Fruit fly (Drosophila melanogaster) whole organism, embryonic: ENCODE data around the gene uncNacbeta.
A peak's percentile ranks its signal among the peaks of the same experiment; 100 is the strongest.

Experiments
- CG10147 ChIP-seq: fragments of 200-800 bp; sonication (Bioruptor generic); optimal IDR thresholded peaks from 2 replicates; lab custom pipeline; 2019; ENCODE audit warnings: missing biosample characterization, mild to moderate bottlenecking, missing genetic modification characterization, moderate library complexity
- CG10979 ChIP-seq: fragments of 200-800 bp; sonication (Bioruptor generic); optimal IDR thresholded peaks from 2 replicates; lab custom pipeline; 2018; ENCODE audit warnings: missing biosample characterization, mild to moderate bottlenecking, missing genetic modification characterization, moderate library complexity
- CG11504 ChIP-seq: fragments of 200-800 bp; sonication (Bioruptor generic); optimal IDR thresholded peaks from 3 replicates; lab custom pipeline; 2019; ENCODE audit warnings: missing biosample characterization, mild to moderate bottlenecking, missing genetic modification characterization, moderate library complexity
- CG13624 ChIP-seq: fragments of 200-800 bp; sonication (Bioruptor generic); optimal IDR thresholded peaks from 2 replicates; lab custom pipeline; 2016; ENCODE audit warnings: missing biosample characterization, missing genetic modification characterization
- CG13894 ChIP-seq: fragments of 200-800 bp; sonication (Bioruptor generic); optimal IDR thresholded peaks from 3 replicates; lab custom pipeline; 2018; ENCODE audit warnings: missing biosample characterization, mild to moderate bottlenecking, missing genetic modification characterization, moderate library complexity
- CG17361 ChIP-seq: fragments of 200-800 bp; sonication (Bioruptor generic); IDR thresholded peaks from 3 replicates; pipeline ENCODE4 v1.3.6; 2022; ENCODE audit warnings: missing biosample characterization, missing genetic modification characterization
- CG18262 ChIP-seq: fragments of 200-800 bp; optimal IDR thresholded peaks from 3 replicates; lab custom pipeline; 2019; ENCODE audit warnings: missing biosample characterization, mild to moderate bottlenecking, missing genetic modification characterization, moderate library complexity
- CG18599 ChIP-seq: fragments of 200-800 bp; sonication (Bioruptor generic); optimal IDR thresholded peaks from 3 replicates; lab custom pipeline; 2017; ENCODE audit warnings: missing biosample characterization, missing genetic modification characterization, mild to moderate bottlenecking, moderate library complexity, missing genetic modification reagents
- CG2120 ChIP-seq: fragments of 200-800 bp; sonication (Bioruptor generic); optimal IDR thresholded peaks from 3 replicates; lab custom pipeline; 2016; ENCODE audit warnings: missing biosample characterization, missing genetic modification characterization
- CG2199 ChIP-seq: fragments of 200-800 bp; sonication (Bioruptor generic); IDR thresholded peaks from 3 replicates; pipeline ENCODE4 v1.3.6; 2022; ENCODE audit warnings: missing biosample characterization, missing genetic modification characterization
- CG2678 ChIP-seq: fragments of 200-800 bp; sonication (Bioruptor generic); optimal IDR thresholded peaks from 3 replicates; lab custom pipeline; 2019; ENCODE audit warnings: missing biosample characterization, mild to moderate bottlenecking, missing genetic modification characterization, moderate library complexity
- CG30403 ChIP-seq: fragments of 200-800 bp; sonication (Bioruptor generic); optimal IDR thresholded peaks from 3 replicates; lab custom pipeline; 2016; ENCODE audit warnings: missing biosample characterization, missing genetic modification characterization
- CG3163 ChIP-seq: fragments of 200-800 bp; sonication (Bioruptor generic); optimal IDR thresholded peaks from 3 replicates; lab custom pipeline; 2016; ENCODE audit warnings: missing biosample characterization, missing genetic modification characterization
- CG4854 ChIP-seq: fragments of 200-800 bp; sonication (Bioruptor generic); optimal IDR thresholded peaks from 2 replicates; lab custom pipeline; 2016; ENCODE audit warnings: missing biosample characterization, missing genetic modification characterization, inconsistent platforms
- CG7556 ChIP-seq: fragments of 200-800 bp; sonication (Bioruptor generic); optimal IDR thresholded peaks from 2 replicates; lab custom pipeline; 2017; ENCODE audit warnings: missing biosample characterization, mild to moderate bottlenecking, missing genetic modification characterization
- CG7839 ChIP-seq: fragments of 200-800 bp; sonication (Bioruptor generic); optimal IDR thresholded peaks from 3 replicates; lab custom pipeline; 2018; ENCODE audit warnings: missing biosample characterization, mild to moderate bottlenecking, missing genetic modification characterization, moderate library complexity
- CG8290 ChIP-seq, 3 experiments: fragments of 200-800 bp; sonication (Bioruptor generic); optimal IDR thresholded peaks; 2 replicates each; lab custom pipeline; 2016 to 2019; ENCODE audit warnings: missing biosample characterization in 3 of 3, missing genetic modification characterization in 3 of 3, mild to moderate bottlenecking in 2 of 3, moderate library complexity in 1 of 3
- CoRest ChIP-seq: fragments of 200-800 bp; sonication (Bioruptor generic); optimal IDR thresholded peaks from 3 replicates; lab custom pipeline; 2018; ENCODE audit warnings: missing biosample characterization, mild to moderate bottlenecking, missing genetic modification characterization, moderate library complexity
- Deaf1 ChIP-seq: fragments of 200-800 bp; optimal IDR thresholded peaks from 3 replicates; lab custom pipeline; 2019; ENCODE audit warnings: missing biosample characterization, mild to moderate bottlenecking, missing genetic modification characterization, moderate library complexity
- Ets65A ChIP-seq: fragments of 200-800 bp; sonication (Bioruptor generic); peaks from one replicate; lab custom pipeline; 2016; ENCODE audit warnings: missing biosample characterization, missing genetic modification characterization
- Fer1 ChIP-seq: fragments of 200-800 bp; sonication (Bioruptor generic); optimal IDR thresholded peaks from 2 replicates; lab custom pipeline; 2017; ENCODE audit warnings: missing biosample characterization, mild to moderate bottlenecking, missing genetic modification characterization
- Fer3 ChIP-seq: fragments of 200-800 bp; sonication (Bioruptor generic); optimal IDR thresholded peaks from 2 replicates; lab custom pipeline; 2018; ENCODE audit warnings: missing biosample characterization, mild to moderate bottlenecking, missing genetic modification characterization, moderate library complexity
- Hey ChIP-seq: fragments of 200-800 bp; sonication (Bioruptor generic); optimal IDR thresholded peaks from 3 replicates; lab custom pipeline; 2018; ENCODE audit warnings: missing biosample characterization, mild to moderate bottlenecking, missing genetic modification characterization
- Hr39 ChIP-seq: fragments of >200 bp; optimal IDR thresholded peaks from 2 replicates; lab custom pipeline; 2017
- Med ChIP-seq: fragments of 200-800 bp; sonication (Bioruptor generic); peaks from one replicate; lab custom pipeline; 2016; ENCODE audit warnings: missing biosample characterization, missing genetic modification characterization, mild to moderate bottlenecking, inconsistent platforms, moderate library complexity
- Meics ChIP-seq: fragments of 200-800 bp; sonication (Bioruptor generic); optimal IDR thresholded peaks from 2 replicates; lab custom pipeline; 2017; ENCODE audit warnings: missing biosample characterization, mild to moderate bottlenecking, missing genetic modification characterization
- NFAT ChIP-seq: fragments of 200-800 bp; sonication (Bioruptor generic); IDR thresholded peaks from 2 replicates; pipeline ENCODE4 v1.3.6; 2022; ENCODE audit warnings: missing biosample characterization, missing genetic modification characterization
- abd-A ChIP-seq: fragments of 200-800 bp; sonication (Bioruptor generic); optimal IDR thresholded peaks from 3 replicates; lab custom pipeline; 2019; ENCODE audit warnings: missing biosample characterization, mild to moderate bottlenecking, missing genetic modification characterization, moderate library complexity
- cad ChIP-seq: fragments of >200 bp; optimal IDR thresholded peaks from 2 replicates; lab custom pipeline; 2017; ENCODE audit warnings: missing biosample characterization, missing genetic modification characterization
- crol ChIP-seq: fragments of 200-800 bp; sonication (Bioruptor generic); IDR thresholded peaks from 2 replicates; pipeline ENCODE4 v1.3.6; 2022; ENCODE audit warnings: missing biosample characterization, missing genetic modification characterization
- cwo ChIP-seq: fragments of 200-800 bp; sonication (Bioruptor generic); optimal IDR thresholded peaks from 3 replicates; lab custom pipeline; 2017; ENCODE audit warnings: missing biosample characterization, missing genetic modification characterization, mild to moderate bottlenecking, moderate library complexity, missing genetic modification reagents
- dmrt99B ChIP-seq: fragments of 200-800 bp; sonication (Bioruptor generic); optimal IDR thresholded peaks from 2 replicates; lab custom pipeline; 2018; ENCODE audit warnings: missing biosample characterization, mild to moderate bottlenecking, missing genetic modification characterization, moderate library complexity
- fd96Cb ChIP-seq: fragments of 200-800 bp; sonication (Bioruptor generic); optimal IDR thresholded peaks from 2 replicates; lab custom pipeline; 2018; ENCODE audit warnings: missing biosample characterization, mild to moderate bottlenecking, missing genetic modification characterization, moderate library complexity
- gem ChIP-seq: fragments of 200-800 bp; sonication (Bioruptor generic); optimal IDR thresholded peaks from 2 replicates; lab custom pipeline; 2019; ENCODE audit warnings: missing biosample characterization, mild to moderate bottlenecking, missing genetic modification characterization, moderate library complexity
- grau ChIP-seq: fragments of 200-800 bp; optimal IDR thresholded peaks from 3 replicates; lab custom pipeline; 2019; ENCODE audit warnings: missing biosample characterization, mild to moderate bottlenecking, missing genetic modification characterization, moderate library complexity
- hbn ChIP-seq: fragments of 200-800 bp; sonication (Bioruptor generic); IDR thresholded peaks from 2 replicates; pipeline ENCODE4 v1.3.6; 2022; ENCODE audit warnings: missing biosample characterization, missing genetic modification characterization; ENCODE audit not compliant: partially characterized antibody
- row ChIP-seq: fragments of 200-800 bp; sonication (Bioruptor generic); IDR thresholded peaks from 3 replicates; pipeline ENCODE4 v1.3.6; 2022; ENCODE audit warnings: missing biosample characterization, missing genetic modification characterization
- run ChIP-seq: fragments of 200-800 bp; sonication (Bioruptor generic); optimal IDR thresholded peaks from 3 replicates; lab custom pipeline; 2018; ENCODE audit warnings: missing biosample characterization, mild to moderate bottlenecking, missing genetic modification characterization
- sens ChIP-seq: fragments of 200-800 bp; sonication (Bioruptor generic); peaks from one replicate; lab custom pipeline; 2016; ENCODE audit warnings: missing biosample characterization, missing genetic modification characterization
- sna ChIP-seq: fragments of 200-800 bp; sonication (Bioruptor generic); IDR thresholded peaks from 2 replicates; pipeline ENCODE4 v1.3.6; 2022; ENCODE audit warnings: missing biosample characterization, missing genetic modification characterization; ENCODE audit not compliant: partially characterized antibody

The uncNacbeta gene

dm6 chr2L:526192-526923 lies 37.3 kb downstream of the uncNacbeta start:
- TF ChIP-seq fd96Cb (peak; percentile 31), sens (GFP tag; lab: Kevin White, UChicago) (peak; percentile 61), CG13624 (GFP tag; lab: Kevin White, UChicago) (peak; percentile 1), run (tag; lab: Kevin White, UChicago) (no peak), CG30403 (GFP tag; lab: Kevin White, UChicago) (peak; percentile 5), CG7839 (tag; lab: Kevin White, UChicago) (peak; percentile 26), CG2199 (GFP tag; lab: Robert Waterston, UW) (no peak), NFAT (no peak), CG2678 (tag; lab: Kevin White, UChicago) (peak; percentile 66), cwo (peak; percentile 5), Ets65A (GFP tag; lab: Kevin White, UChicago) (peak; percentile 35), cad (GFP tag; lab: Kevin White, UChicago) (no peak), Med (peak; percentile 51), CoRest (tag; lab: Kevin White, UChicago) (peak; percentile 8), Meics (GFP tag; lab: Kevin White, UChicago) (peak; percentile 9), CG2120 (GFP tag; lab: Kevin White, UChicago) (peak; percentile 35), row (0 out of 3 replicates have a peak, but pooled peaks have one; percentile 14), CG10979 (tag; lab: Kevin White, UChicago) (peak; percentile 28), CG17361 (GFP tag; lab: Robert Waterston, UW) (peak; percentile 38; the same call in 1 of the 3 replicates), CG11504 (tag; lab: Kevin White, UChicago) (peak; percentile 37), CG7556 (GFP tag; lab: Kevin White, UChicago) (peak; percentile 6), Fer3 (tag; lab: Kevin White, UChicago) (peak; percentile 3), CG18599 (GFP tag; lab: Kevin White, UChicago) (peak; percentile 61), Deaf1 (tag; lab: Kevin White, UChicago) (peak; percentile 17), Hey (tag; lab: Kevin White, UChicago) (no peak), CG18262 (tag; lab: Kevin White, UChicago) (peak; percentile 9), CG4854 (GFP tag; lab: Kevin White, UChicago) (no peak), dmrt99B (tag; lab: Kevin White, UChicago) (peak; percentile 34), CG3163 (no peak), hbn (no peak), Fer1 (GFP tag; lab: Kevin White, UChicago) (peak; percentile 16), CG13894 (tag; lab: Kevin White, UChicago) (peak; percentile 8), gem (tag; lab: Kevin White, UChicago) (peak; percentile 27), sna (no peak), grau (tag; lab: Kevin White, UChicago) (peak; percentile 18), CG8290 (GFP tag; optimal IDR thresholded peaks at IDR 0.05; lab: Kevin White, UChicago) (no peak), CG8290 (tag; optimal IDR thresholded peaks at IDR 0.05; lab: Kevin White, UChicago) (no peak), abd-A (peak; percentile 44), Hr39 (no peak), CG10147 (peak; percentile 24), crol (GFP tag; lab: Robert Waterston, UW) (peak; percentile 57; the same call in 1 of the 2 replicates)
